Worm (Caenorhabditis elegans) whole organism, mixed stage, embryonic: Measurements from ENCODE around the gene prp-8.

Experiments used
- blmp-1 ChIP-seq: fragments of 150-350 bp; optimal IDR thresholded peaks from 2 replicates; lab custom pipeline; 2014; ENCODE audit warnings: missing biosample characterization, missing genetic modification characterization
- drap-1 ChIP-seq: fragments of 200-800 bp; sonication (Bioruptor generic); optimal IDR thresholded peaks from 3 replicates; lab custom pipeline; 2018; ENCODE audit warnings: mild to moderate bottlenecking, missing genetic modification characterization, missing compliant biosample characterization
- elt-3 ChIP-seq: fragments of 150-350 bp; optimal IDR thresholded peaks from 2 replicates; lab custom pipeline; 2014; ENCODE audit warnings: missing biosample characterization, missing genetic modification characterization
- lsy-2 ChIP-seq: fragments of 150-350 bp; optimal IDR thresholded peaks from 2 replicates; lab custom pipeline; 2014; ENCODE audit warnings: missing biosample characterization, missing genetic modification characterization
- mls-2 ChIP-seq: sonication (generic microtip); optimal IDR thresholded peaks from 2 replicates; lab custom pipeline; 2016; ENCODE audit warnings: mild to moderate bottlenecking, missing genetic modification characterization, moderate library complexity, missing compliant biosample characterization
- nhr-12 ChIP-seq: fragments of 150-350 bp; optimal IDR thresholded peaks from 2 replicates; lab custom pipeline; 2014; ENCODE audit warnings: missing biosample characterization, missing genetic modification characterization
- nhr-237 ChIP-seq: fragments of 150-350 bp; optimal IDR thresholded peaks from 2 replicates; lab custom pipeline; 2014; ENCODE audit warnings: missing biosample characterization, missing genetic modification characterization
- nhr-28 ChIP-seq: fragments of 150-350 bp; optimal IDR thresholded peaks from 2 replicates; lab custom pipeline; 2014; ENCODE audit warnings: missing biosample characterization, missing genetic modification characterization
- zip-8 ChIP-seq: fragments of 150-350 bp; optimal IDR thresholded peaks from 2 replicates; lab custom pipeline; 2014; ENCODE audit warnings: missing biosample characterization, missing genetic modification characterization
- ztf-11 ChIP-seq: fragments of 150-350 bp; optimal IDR thresholded peaks from 2 replicates; lab custom pipeline; 2014; ENCODE audit warnings: missing biosample characterization, missing genetic modification characterization

DNA sequence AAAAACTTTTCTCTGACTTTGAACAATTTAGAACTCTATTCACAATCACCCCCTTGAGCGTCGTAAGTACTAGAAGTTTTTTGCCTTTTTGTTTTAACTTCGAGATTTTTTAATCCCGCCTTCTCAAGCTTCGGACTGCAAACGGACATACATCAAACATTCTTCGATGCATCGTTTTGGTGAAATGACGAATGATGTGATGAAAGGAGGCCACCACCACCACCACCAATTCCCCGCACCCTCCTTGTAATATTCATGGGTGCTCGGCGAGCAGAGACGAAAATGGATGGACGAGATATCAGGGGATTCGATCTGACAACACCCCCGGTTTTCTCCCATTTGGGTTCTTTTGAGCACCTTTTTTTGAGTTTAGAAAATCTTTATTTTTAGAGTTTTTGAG is 18.2 kb upstream of the prp-8 start:
- no peak for TF ChIP-seq lsy-2 (tag; lab: Kevin White, UChicago)
- TF ChIP-seq blmp-1 = no peak
- TF ChIP-seq mls-2 (tag; lab: Kevin White, UChicago) = no peak
- no peak for TF ChIP-seq nhr-237 (tag; lab: Kevin White, UChicago)
- no peak for TF ChIP-seq ztf-11 (tag; lab: Kevin White, UChicago)
- no peak for TF ChIP-seq nhr-12 (tag; lab: Kevin White, UChicago)
- no peak for TF ChIP-seq nhr-28 (tag; lab: Kevin White, UChicago)
- no peak for TF ChIP-seq drap-1 (GFP tag; lab: Kevin White, UChicago)
- no peak for TF ChIP-seq elt-3 (tag; lab: Kevin White, UChicago)
- no peak for TF ChIP-seq zip-8 (tag; lab: Kevin White, UChicago)
